Worm (Caenorhabditis elegans) whole organism, late embryonic: ENCODE results near the gene K10C9.4.

ENCODE experiments used
- T23F11.4 ChIP-seq: fragments of 200-800 bp; sonication (Bioruptor generic); optimal IDR thresholded peaks from 2 replicates; lab custom pipeline; 2018; ENCODE audit warnings: mild to moderate bottlenecking, missing genetic modification characterization, missing compliant biosample characterization
- ceh-22 ChIP-seq: sonication (generic microtip); optimal IDR thresholded peaks from 2 replicates; lab custom pipeline; 2017; ENCODE audit warnings: missing biosample characterization, missing genetic modification characterization
- dve-1 ChIP-seq: sonication (generic microtip); optimal IDR thresholded peaks from 2 replicates; lab custom pipeline; 2017; ENCODE audit warnings: antibody characterized with exemption, mild to moderate bottlenecking, missing genetic modification characterization, missing compliant biosample characterization
- fkh-10 ChIP-seq: fragments of 150-350 bp; optimal IDR thresholded peaks from 2 replicates; lab custom pipeline; 2014; ENCODE audit warnings: missing biosample characterization, missing genetic modification reagents, missing genetic modification characterization
- lin-11 ChIP-seq: fragments of 200-800 bp; sonication (Bioruptor generic); optimal IDR thresholded peaks from 2 replicates; lab custom pipeline; 2018; ENCODE audit warnings: mild to moderate bottlenecking, missing genetic modification characterization, missing compliant biosample characterization
- nhr-11 ChIP-seq: fragments of 150-350 bp; optimal IDR thresholded peaks from 2 replicates; lab custom pipeline; 2014; ENCODE audit warnings: missing biosample characterization, missing genetic modification characterization
- pha-4 ChIP-seq: fragments of 150-350 bp; optimal IDR thresholded peaks from 2 replicates; lab custom pipeline; 2018; ENCODE audit warnings: missing biosample characterization, missing genetic modification reagents, missing genetic modification characterization
- pqm-1 ChIP-seq: sonication (generic microtip); optimal IDR thresholded peaks from 2 replicates; lab custom pipeline; 2016; ENCODE audit warnings: missing genetic modification characterization, missing compliant biosample characterization
- sdc-2 ChIP-seq: sonication (generic microtip); optimal IDR thresholded peaks from 2 replicates; lab custom pipeline; 2016; ENCODE audit warnings: missing genotype, missing genetic modification characterization, missing compliant biosample characterization
- sox-2 ChIP-seq: fragments of 200-800 bp; sonication (Bioruptor generic); IDR thresholded peaks from 2 replicates; pipeline ENCODE4 v1.3.6; 2022; ENCODE audit warnings: missing genetic modification reagents, missing genetic modification characterization, missing compliant biosample characterization
- ztf-16 ChIP-seq: sonication (generic microtip); optimal IDR thresholded peaks from 2 replicates; lab custom pipeline; 2017; ENCODE audit warnings: missing genetic modification characterization, missing compliant biosample characterization

DNA sequence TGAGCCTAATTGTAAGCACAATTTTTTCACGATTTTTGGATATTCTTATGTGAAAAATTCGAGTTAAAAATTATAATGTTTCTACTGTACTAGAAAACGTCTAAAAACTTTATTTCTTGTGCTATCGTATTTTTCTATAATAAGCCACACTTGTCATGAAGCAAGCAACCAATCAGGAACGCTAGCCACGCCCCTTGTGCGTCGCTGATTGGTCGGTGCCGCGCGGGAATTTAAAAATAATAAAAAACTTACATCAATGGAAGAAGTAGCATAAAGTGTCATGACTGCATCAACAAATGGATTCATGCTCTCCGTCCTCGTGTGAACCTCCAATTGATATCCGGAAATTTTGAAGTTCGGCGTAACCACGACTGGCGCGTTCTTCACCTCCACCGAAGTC, 5.6 kb downstream of the K10C9.4 start:
- TF ChIP-seq lin-11 (tag; lab: Kevin White, UChicago) (no peak), sox-2 (GFP tag; lab: Robert Waterston, UW) (no peak), dve-1 (no peak), pha-4 (tag; lab: Kevin White, UChicago) (no peak), nhr-11 (tag; lab: Kevin White, UChicago) (no peak), pqm-1 (tag; lab: Kevin White, UChicago) (no peak), T23F11.4 (GFP tag; lab: Kevin White, UChicago) (no peak), sdc-2 (no peak), ztf-16 (tag; lab: Kevin White, UChicago) (no peak), fkh-10 (GFP tag; lab: Kevin White, UChicago) (no peak), ceh-22 (tag; lab: Kevin White, UChicago) (no peak)
